Worm (Caenorhabditis elegans): ENCODE measurements around the gene M6.11.

DNA sequence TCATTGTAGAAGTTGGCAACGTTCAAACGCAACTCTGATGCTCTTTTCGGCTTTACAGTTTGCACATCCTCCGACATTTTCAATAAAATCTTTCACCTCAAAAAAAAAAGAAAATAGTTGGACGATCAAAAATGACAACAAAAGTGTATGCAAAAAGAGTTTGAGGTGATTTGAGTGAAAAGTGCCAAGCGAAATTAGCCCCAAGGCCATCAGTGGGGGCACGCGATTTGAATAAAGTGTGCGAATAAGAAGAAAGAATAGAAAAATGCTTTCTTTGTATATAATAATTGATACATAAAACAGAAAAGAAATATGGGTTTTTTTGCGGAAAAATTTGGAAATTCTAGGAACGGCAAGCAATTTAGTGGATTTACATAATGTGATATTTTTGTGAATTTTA, 24.8 kb upstream of the M6.11 start, which contains the start of gene T19D7.5:
- TF ChIP-seq fkh-8 (tag; optimal IDR thresholded peaks at IDR 0.05) (no peak), zag-1 (tag; optimal IDR thresholded peaks at IDR 0.05) (no peak), lin-13 (GFP tag; optimal IDR thresholded peaks at IDR 0.05) (no peak), nhr-11 (tag; optimal IDR thresholded peaks at IDR 0.05) (no peak), aly-2 (tag; optimal IDR thresholded peaks at IDR 0.05) (no peak), elt-3 (tag; optimal IDR thresholded peaks at IDR 0.05) (no peak), mef-2 (tag; optimal IDR thresholded peaks at IDR 0.05) (no peak), ceh-90 (tag; optimal IDR thresholded peaks at IDR 0.05) (no peak), ces-1 (GFP tag; optimal IDR thresholded peaks at IDR 0.05) (no peak), jun-1 (tag; optimal IDR thresholded peaks at IDR 0.05) (no peak), C16A3.4 (tag; optimal IDR thresholded peaks at IDR 0.05) (no peak), snpc-4 (tag; optimal IDR thresholded peaks at IDR 0.05) (no peak)

All from whole organism, L1 larva.